Fruit fly (Drosophila melanogaster) whole organism, pupa: ENCODE results near the gene fh.

Experiments
- CG10348 ChIP-seq: fragments of 200-800 bp; sonication (Bioruptor generic); IDR thresholded peaks from 2 replicates; pipeline ENCODE4 v1.3.6; 2022; ENCODE audit warnings: missing biosample characterization, missing genetic modification characterization
- CG13204 ChIP-seq: fragments of 200-800 bp; sonication (Bioruptor generic); optimal IDR thresholded peaks from 2 replicates; lab custom pipeline; 2018; ENCODE audit warnings: missing biosample characterization, mild to moderate bottlenecking, missing genetic modification characterization, moderate library complexity
- gl ChIP-seq: fragments of 200-800 bp; sonication (Bioruptor generic); optimal IDR thresholded peaks from 2 replicates; lab custom pipeline; 2018; ENCODE audit warnings: missing biosample characterization, mild to moderate bottlenecking, missing genetic modification characterization

DNA sequence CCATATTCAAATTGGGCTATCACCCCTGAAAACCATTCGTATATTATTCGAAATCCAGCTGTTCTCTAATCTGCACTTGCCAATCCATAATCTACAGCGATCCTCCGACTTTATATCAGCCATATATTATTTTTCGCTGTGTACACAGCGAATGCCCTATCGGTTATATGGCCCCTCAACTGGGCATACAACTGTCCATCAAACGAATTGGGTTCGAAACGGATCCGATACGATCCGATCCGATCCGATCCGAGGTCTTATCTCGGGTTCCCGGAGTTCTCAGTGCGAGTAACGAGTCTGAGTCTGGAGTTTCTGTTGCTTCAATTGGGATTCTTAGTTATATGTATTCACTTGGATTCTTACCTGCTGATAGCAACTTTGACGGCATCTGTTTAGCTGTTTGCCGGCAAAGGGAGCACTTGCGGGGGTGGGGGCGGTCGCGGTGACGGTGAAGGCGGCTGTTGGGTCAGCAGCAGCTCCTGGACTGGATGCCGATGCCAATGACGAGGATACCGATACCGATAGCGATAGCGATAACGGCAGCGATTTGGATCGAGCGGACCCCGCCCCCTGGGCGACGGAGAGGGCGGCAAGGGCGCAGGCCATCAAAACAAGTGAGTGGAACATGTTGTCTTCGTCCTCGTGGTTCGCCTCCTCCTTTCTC is 15.2 kb downstream of the fh start:
- TF ChIP-seq CG13204 (GFP tag; lab: Kevin White, UChicago) (no peak), gl (tag; lab: Kevin White, UChicago) (no peak), CG10348 (no peak)
